Worm (Caenorhabditis elegans): ENCODE measurements around the gene clec-234.

DNA sequence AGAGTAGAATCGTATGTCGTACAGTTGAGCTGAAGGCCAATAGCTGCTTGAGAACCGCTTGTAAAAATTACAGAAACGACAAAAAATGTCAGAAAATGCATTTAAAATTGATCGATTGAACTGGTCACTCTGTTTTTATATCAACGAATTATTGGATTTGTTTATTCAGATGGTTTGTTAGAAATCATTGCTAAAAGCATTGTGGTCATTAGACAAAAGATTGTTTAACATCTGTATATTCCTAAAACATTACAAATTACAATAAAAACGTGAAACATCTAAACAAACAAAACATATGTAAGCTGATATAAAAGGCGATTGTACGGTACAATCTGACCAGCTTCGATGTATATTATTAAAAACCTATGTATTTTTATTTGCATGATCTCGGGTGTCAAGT, 2.1 kb upstream of the clec-234 start, which contains the start of the genes F26D2.13 and F26D2.14:
- no peak for TF ChIP-seq flt-1 (GFP tag; IDR thresholded peaks at IDR 0.05)
- no peak for TF ChIP-seq tbx-37 (GFP tag; conservative IDR thresholded peaks at IDR 0.05)
- no peak for TF ChIP-seq ama-1 (optimal IDR thresholded peaks at IDR 0.05)
- no peak for TF ChIP-seq pes-1 (GFP tag; IDR thresholded peaks at IDR 0.05)
- TF ChIP-seq F13C5.2 (tag; optimal IDR thresholded peaks at IDR 0.05), result no peak
- no peak for TF ChIP-seq hmbx-1 (tag; optimal IDR thresholded peaks at IDR 0.05)
- TF ChIP-seq hnd-1 (tag; optimal IDR thresholded peaks at IDR 0.05), result no peak
- TF ChIP-seq ceh-13 (GFP tag; optimal IDR thresholded peaks at IDR 0.05), result no peak
